Worm (Caenorhabditis elegans) whole organism, L4/young adult: ENCODE measurements around the gene Y37A1A.4.

Experiments
- W03F9.2 ChIP-seq: fragments of 150-350 bp; optimal IDR thresholded peaks from 2 replicates; lab custom pipeline; 2014; ENCODE audit warnings: missing biosample characterization, missing genetic modification characterization
- dao-5 ChIP-seq: sonication (generic microtip); optimal IDR thresholded peaks from 2 replicates; lab custom pipeline; 2016; ENCODE audit warnings: missing genotype, missing genetic modification characterization, moderate library complexity, missing compliant biosample characterization
- him-1 ChIP-seq: sonication (generic microtip); optimal IDR thresholded peaks from 2 replicates; lab custom pipeline; 2016; ENCODE audit warnings: missing genotype, missing genetic modification reagents, missing genetic modification characterization, missing compliant biosample characterization

DNA sequence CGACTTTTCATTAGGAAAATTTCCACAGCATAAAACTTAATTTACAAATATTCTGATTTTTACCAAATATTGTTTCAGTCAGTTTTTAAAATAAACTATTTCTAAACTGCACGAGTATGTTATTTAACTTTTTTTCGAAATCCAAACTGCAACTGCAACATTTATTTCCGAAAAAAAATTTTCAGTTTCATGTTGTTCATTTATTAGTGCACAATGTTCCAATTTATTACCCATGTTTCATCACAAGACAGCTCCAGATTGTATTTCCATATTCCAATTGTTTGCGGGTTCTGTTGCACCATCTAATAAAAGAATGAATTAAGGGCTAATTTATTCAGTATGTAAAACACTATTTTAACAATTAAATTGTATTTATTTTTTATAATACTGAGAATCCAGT, 7.5 kb downstream of the Y37A1A.4 start:
- TF ChIP-seq W03F9.2 (tag; lab: Kevin White, UChicago) (no peak), him-1 (tag; lab: Kevin White, UChicago) (no peak), dao-5 (tag; lab: Kevin White, UChicago) (no peak)
